Worm (Caenorhabditis elegans) whole organism, late embryonic: ENCODE data around the gene C33A11.2.

Source experiments
- C08G9.2 ChIP-seq: sonication (generic microtip); optimal IDR thresholded peaks from 2 replicates; lab custom pipeline; 2016; ENCODE audit warnings: mild to moderate bottlenecking, missing genetic modification characterization, moderate library complexity, missing compliant biosample characterization
- F13H6.1 ChIP-seq: sonication (generic microtip); optimal IDR thresholded peaks from 2 replicates; lab custom pipeline; 2016; ENCODE audit warnings: missing genetic modification characterization, missing compliant biosample characterization
- K02D7.2 ChIP-seq: sonication (generic microtip); optimal IDR thresholded peaks from 2 replicates; lab custom pipeline; 2017; ENCODE audit warnings: mild to moderate bottlenecking, missing genetic modification characterization, missing compliant biosample characterization
- ama-1 ChIP-seq: fragments of 150-350 bp; optimal IDR thresholded peaks from 2 replicates; lab custom pipeline; 2014
- ceh-22 ChIP-seq: sonication (generic microtip); optimal IDR thresholded peaks from 2 replicates; lab custom pipeline; 2017; ENCODE audit warnings: missing biosample characterization, missing genetic modification characterization
- hlh-6 ChIP-seq: sonication (generic microtip); optimal IDR thresholded peaks from 2 replicates; lab custom pipeline; 2016; ENCODE audit warnings: missing genotype, missing genetic modification characterization, missing compliant biosample characterization
- pag-3 ChIP-seq: sonication (generic microtip); optimal IDR thresholded peaks from 2 replicates; lab custom pipeline; 2016; ENCODE audit warnings: missing compliant biosample characterization, missing genetic modification characterization, borderline replicate concordance
- syd-9 ChIP-seq: sonication (generic microtip); optimal IDR thresholded peaks from 2 replicates; lab custom pipeline; 2016; ENCODE audit warnings: mild to moderate bottlenecking, missing genetic modification characterization, moderate library complexity, missing compliant biosample characterization
- tbx-2 ChIP-seq: sonication (generic microtip); optimal IDR thresholded peaks from 2 replicates; lab custom pipeline; 2016; ENCODE audit warnings: missing genetic modification characterization, missing compliant biosample characterization

DNA sequence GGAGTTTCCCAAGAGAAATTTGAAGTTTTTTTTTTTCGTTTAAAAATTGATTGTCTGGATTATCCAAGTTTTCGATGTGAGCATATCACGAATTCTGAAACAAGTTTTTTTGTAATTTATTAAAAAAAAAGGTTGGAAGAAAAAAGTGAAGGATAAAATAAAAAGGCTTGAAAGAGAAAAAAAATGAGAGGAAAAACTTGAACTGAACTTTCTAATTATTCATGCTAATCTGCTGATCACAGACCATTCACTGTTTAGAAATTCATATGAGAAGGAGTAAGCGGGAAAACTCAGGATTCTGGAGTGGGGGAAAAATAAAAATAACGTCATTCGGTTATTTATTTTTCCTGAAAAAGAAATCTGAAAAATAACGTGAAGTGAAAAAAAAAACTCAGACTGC lies 11.9 kb downstream of the C33A11.2 start, which contains the start of gene svh-5:
- TF ChIP-seq hlh-6 (tag; lab: Kevin White, UChicago) (no peak), syd-9 (no peak), ceh-22 (no peak), ama-1 (lab: Kevin White, UChicago) (no peak), pag-3 (tag; lab: Kevin White, UChicago) (no peak), tbx-2 (tag; lab: Kevin White, UChicago) (no peak), C08G9.2 (no peak), F13H6.1 (no peak), K02D7.2 (tag; lab: Kevin White, UChicago) (no peak)
